Fruit fly (Drosophila melanogaster): ENCODE data around the gene ATPsynGL.

ATPsynGL gene

DNA sequence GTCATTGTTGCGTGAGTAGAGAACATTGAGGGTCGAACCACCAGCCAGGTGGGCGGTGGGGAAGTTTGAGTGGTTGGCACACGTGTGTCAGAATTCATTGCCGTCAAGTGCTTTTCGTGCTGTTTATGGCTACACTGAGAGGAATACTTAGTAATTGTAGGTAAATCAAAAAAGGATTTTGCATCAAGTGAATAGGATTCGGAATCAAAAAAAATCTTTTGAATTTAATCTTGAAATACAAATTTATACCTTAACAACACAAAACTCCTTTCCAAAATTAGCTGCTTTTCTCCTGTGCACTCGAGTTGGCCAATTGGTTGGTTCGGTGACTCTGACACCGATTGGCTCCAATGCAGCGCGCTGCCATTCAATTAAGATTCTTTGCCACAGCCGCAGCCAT, 7.5 kb downstream of the ATPsynGL start:
- no peak for TF ChIP-seq HLH3B (GFP tag; IDR thresholded peaks at IDR 0.05)
- TF ChIP-seq row (GFP tag; IDR thresholded peaks at IDR 0.05), result 0 out of 3 replicates have a peak, but pooled peaks have one; percentile 14
- no peak for TF ChIP-seq CG17802 (tag; optimal IDR thresholded peaks at IDR 0.05)
- TF ChIP-seq zen (tag; optimal IDR thresholded peaks at IDR 0.05), result no peak
- TF ChIP-seq Vsx1 (GFP tag; optimal IDR thresholded peaks at IDR 0.05), result no peak
- peak; percentile 68 for TF ChIP-seq Drgx (GFP tag; IDR thresholded peaks at IDR 0.05)
- TF ChIP-seq sens (GFP tag), result peak; percentile 46
- no peak for TF ChIP-seq prd (optimal IDR thresholded peaks at IDR 0.05)
- 0 out of 3 replicates have a peak, but pooled peaks have one; percentile 13 for TF ChIP-seq prd (GFP tag; IDR thresholded peaks at IDR 0.05)
- no peak for TF ChIP-seq eve (GFP tag; optimal IDR thresholded peaks at IDR 0.05)

DNA sequence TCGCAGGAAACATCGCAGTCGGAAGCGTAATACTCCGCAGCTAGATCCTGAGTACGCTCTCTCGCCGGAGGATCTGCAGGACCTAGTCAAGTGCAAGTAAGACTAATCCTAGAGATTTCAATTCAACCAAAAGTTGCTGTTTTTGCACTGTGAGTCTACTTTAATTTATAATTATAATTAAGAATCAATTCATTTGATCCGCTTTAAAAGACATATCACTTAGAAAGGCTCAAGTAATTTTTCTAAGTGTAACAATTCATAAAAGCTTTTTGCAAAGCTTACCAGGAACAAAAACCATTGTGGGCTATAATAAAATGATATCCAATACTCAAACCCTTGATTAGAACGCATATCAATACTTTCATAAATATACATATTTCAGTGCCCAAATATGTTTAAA, 9.8 kb downstream of the ATPsynGL start:
- TF ChIP-seq CG9932 (GFP tag; IDR thresholded peaks at IDR 0.05) (0 out of 2 replicates have a peak, but pooled peaks have one; percentile 10), CG9727 (GFP tag; optimal IDR thresholded peaks at IDR 0.05) (no peak), Nf-YB (GFP tag; optimal IDR thresholded peaks at IDR 0.05) (no peak), lmd (GFP tag; IDR thresholded peaks at IDR 0.05) (peak; percentile 22; the same call in 1 of the 2 replicates), seq (GFP tag; IDR thresholded peaks at IDR 0.05) (0 out of 2 replicates have a peak, but pooled peaks have one; percentile 16), Ets97D (GFP tag; optimal IDR thresholded peaks at IDR 0.05) (no peak), vvl (GFP tag; IDR thresholded peaks at IDR 0.05) (no peak), HLH54F (GFP tag; optimal IDR thresholded peaks at IDR 0.05) (no peak), CG14050 (GFP tag; IDR thresholded peaks at IDR 0.05) (peak; percentile 9; the same call in 1 of the 3 replicates), nerfin-1 (tag; optimal IDR thresholded peaks at IDR 0.05) (no peak), Awh (GFP tag; IDR thresholded peaks at IDR 0.05) (0 out of 2 replicates have a peak, but pooled peaks have one; percentile 10), CG7839 (tag; optimal IDR thresholded peaks at IDR 0.05) (no peak), luna (GFP tag; optimal IDR thresholded peaks at IDR 0.05) (no peak), dati (GFP tag; IDR thresholded peaks at IDR 0.05) (no peak), bab2 (GFP tag; optimal IDR thresholded peaks at IDR 0.05) (no peak), stwl (tag; optimal IDR thresholded peaks at IDR 0.05) (no peak), Meics (GFP tag; optimal IDR thresholded peaks at IDR 0.05) (peak; percentile 6), Ada2b (GFP tag; IDR thresholded peaks at IDR 0.05) (peak; percentile 40; the same call in 1 of the 2 replicates), CG33557 (GFP tag; optimal IDR thresholded peaks at IDR 0.05) (no peak), Rfx (GFP tag; IDR thresholded peaks at IDR 0.05) (0 out of 2 replicates have a peak, but pooled peaks have one; percentile 14), CG5953 (GFP tag; IDR thresholded peaks at IDR 0.05) (0 out of 2 replicates have a peak, but pooled peaks have one; percentile 16), gcm (GFP tag; optimal IDR thresholded peaks at IDR 0.05) (no peak), amos (GFP tag; IDR thresholded peaks at IDR 0.05; ENCODE audit: partially characterized antibody) (no peak), CG10366 (GFP tag; IDR thresholded peaks at IDR 0.05) (0 out of 2 replicates have a peak, but pooled peaks have one; percentile 12), Sox102F (GFP tag; optimal IDR thresholded peaks at IDR 0.05) (peak; percentile 4), Poxn (GFP tag; IDR thresholded peaks at IDR 0.05) (no peak), sna (GFP tag; IDR thresholded peaks at IDR 0.05; ENCODE audit: partially characterized antibody) (no peak), kah (GFP tag; optimal IDR thresholded peaks at IDR 0.05) (no peak), CG10267 (tag; optimal IDR thresholded peaks at IDR 0.05) (no peak), ewg (GFP tag; optimal IDR thresholded peaks at IDR 0.05) (no peak), gem (tag; optimal IDR thresholded peaks at IDR 0.05) (peak; percentile 50), HmgZ (tag; optimal IDR thresholded peaks at IDR 0.05) (no peak), Rx (GFP tag; IDR thresholded peaks at IDR 0.05) (no peak), ase (GFP tag; IDR thresholded peaks at IDR 0.05) (0 out of 3 replicates have a peak, but pooled peaks have one; percentile 28), C15 (GFP tag; IDR thresholded peaks at IDR 0.05) (no peak), dysf (GFP tag; IDR thresholded peaks at IDR 0.05) (peak; percentile 50; the same call in 1 of the 3 replicates), Xbp1 (GFP tag; optimal IDR thresholded peaks at IDR 0.05) (peak; percentile 8), ind (GFP tag; optimal IDR thresholded peaks at IDR 0.05) (peak; percentile 14), crc (GFP tag; optimal IDR thresholded peaks at IDR 0.05) (no peak), MTF-1 (GFP tag; optimal IDR thresholded peaks at IDR 0.05; ENCODE audit: borderline replicate concordance) (no peak)

Data from whole organism, embryonic.